Fruit fly (Drosophila melanogaster) whole organism, embryonic: ENCODE measurements around the gene hgo.

ENCODE experiments used
- Atf6 ChIP-seq: fragments of 200-800 bp; sonication (Bioruptor generic); IDR thresholded peaks from 2 replicates; pipeline ENCODE4 v1.3.6; 2022; ENCODE audit warnings: missing biosample characterization, missing genetic modification characterization
- B-H2 ChIP-seq: fragments of 200-800 bp; sonication (Bioruptor generic); optimal IDR thresholded peaks from 2 replicates; lab custom pipeline; 2018; ENCODE audit warnings: missing biosample characterization, mild to moderate bottlenecking, missing genetic modification characterization
- Bdp1 ChIP-seq: fragments of 200-800 bp; sonication (Bioruptor generic); optimal IDR thresholded peaks from 3 replicates; lab custom pipeline; 2016; ENCODE audit warnings: missing biosample characterization, missing genetic modification characterization
- CG10543 ChIP-seq: fragments of 200-800 bp; sonication (Bioruptor generic); optimal IDR thresholded peaks from 3 replicates; lab custom pipeline; 2017; ENCODE audit warnings: missing biosample characterization, mild to moderate bottlenecking, missing genetic modification characterization, moderate library complexity
- CG11247 ChIP-seq: fragments of 200-800 bp; sonication (Bioruptor generic); IDR thresholded peaks from 2 replicates; pipeline ENCODE4 v1.3.6; 2022; ENCODE audit warnings: missing biosample characterization, missing genetic modification characterization
- CG14965 ChIP-seq: fragments of 200-800 bp; sonication (Bioruptor generic); optimal IDR thresholded peaks from 2 replicates; lab custom pipeline; 2016; ENCODE audit warnings: missing biosample characterization, missing genetic modification characterization, borderline replicate concordance
- CG1603 ChIP-seq: fragments of 200-800 bp; sonication (Bioruptor generic); optimal IDR thresholded peaks from 2 replicates; lab custom pipeline; 2019; ENCODE audit warnings: missing biosample characterization, mild to moderate bottlenecking, missing genetic modification characterization, moderate library complexity
- CG1647 ChIP-seq: fragments of 200-800 bp; sonication (Bioruptor generic); optimal IDR thresholded peaks from 3 replicates; lab custom pipeline; 2016; ENCODE audit warnings: missing biosample characterization, missing genetic modification characterization
- CG17359 ChIP-seq: fragments of 200-800 bp; sonication (Bioruptor generic); optimal IDR thresholded peaks from 3 replicates; lab custom pipeline; 2018; ENCODE audit warnings: missing biosample characterization, mild to moderate bottlenecking, missing genetic modification characterization, moderate library complexity
- CG17912 ChIP-seq: fragments of 200-800 bp; sonication (Bioruptor generic); optimal IDR thresholded peaks from 2 replicates; lab custom pipeline; 2018; ENCODE audit warnings: missing biosample characterization, mild to moderate bottlenecking, missing genetic modification characterization
- CG2199 ChIP-seq: fragments of 200-800 bp; sonication (Bioruptor generic); IDR thresholded peaks from 3 replicates; pipeline ENCODE4 v1.3.6; 2022; ENCODE audit warnings: missing biosample characterization, missing genetic modification characterization
- CG34422 ChIP-seq: fragments of 200-800 bp; sonication (Bioruptor generic); IDR thresholded peaks from 3 replicates; pipeline ENCODE4 v1.3.6; 2022; ENCODE audit warnings: missing biosample characterization, missing genetic modification characterization
- CG4282 ChIP-seq: fragments of 200-800 bp; sonication (Bioruptor generic); optimal IDR thresholded peaks from 2 replicates; lab custom pipeline; 2016; ENCODE audit warnings: missing biosample characterization, missing genetic modification characterization
- CG4404 ChIP-seq: fragments of 200-800 bp; sonication (Bioruptor generic); IDR thresholded peaks from 2 replicates; pipeline ENCODE4 v1.3.6; 2022; ENCODE audit warnings: missing biosample characterization, missing genetic modification characterization
- CG4424 ChIP-seq: fragments of 200-800 bp; sonication (Bioruptor generic); optimal IDR thresholded peaks from 3 replicates; lab custom pipeline; 2016; ENCODE audit warnings: missing biosample characterization, missing genetic modification characterization
- CG6272 ChIP-seq: fragments of 200-800 bp; sonication (Bioruptor generic); IDR thresholded peaks from 2 replicates; pipeline ENCODE4 v1.3.6; 2022; ENCODE audit warnings: missing biosample characterization, missing genetic modification characterization
- CG6654 ChIP-seq: fragments of 200-800 bp; sonication (Bioruptor generic); optimal IDR thresholded peaks from 2 replicates; lab custom pipeline; 2017; ENCODE audit warnings: missing biosample characterization, mild to moderate bottlenecking, missing genetic modification characterization
- CG6683 ChIP-seq: fragments of 200-800 bp; sonication (Bioruptor generic); optimal IDR thresholded peaks from 2 replicates; lab custom pipeline; 2017; ENCODE audit warnings: missing biosample characterization, mild to moderate bottlenecking, missing genetic modification characterization, missing genetic modification reagents
- CG7372 ChIP-seq: fragments of 200-800 bp; sonication (Bioruptor generic); IDR thresholded peaks from 2 replicates; pipeline ENCODE4 v1.3.6; 2022; ENCODE audit warnings: missing biosample characterization, missing genetic modification characterization
- CG7928 ChIP-seq: fragments of 200-800 bp; sonication (Bioruptor generic); optimal IDR thresholded peaks from 2 replicates; lab custom pipeline; 2017; ENCODE audit warnings: missing biosample characterization, mild to moderate bottlenecking, missing genetic modification characterization
- CG9609 ChIP-seq: fragments of 200-800 bp; sonication (Bioruptor generic); optimal IDR thresholded peaks from 3 replicates; lab custom pipeline; 2016; ENCODE audit warnings: missing biosample characterization, missing genetic modification characterization
- Dip3 ChIP-seq: fragments of 200-800 bp; sonication (Bioruptor generic); optimal IDR thresholded peaks from 3 replicates; lab custom pipeline; 2016; ENCODE audit warnings: missing biosample characterization, missing genetic modification characterization
- Fer1 ChIP-seq: fragments of 200-800 bp; sonication (Bioruptor generic); optimal IDR thresholded peaks from 2 replicates; lab custom pipeline; 2017; ENCODE audit warnings: missing biosample characterization, mild to moderate bottlenecking, missing genetic modification characterization
- Fer3 ChIP-seq: fragments of 200-800 bp; sonication (Bioruptor generic); optimal IDR thresholded peaks from 2 replicates; lab custom pipeline; 2018; ENCODE audit warnings: missing biosample characterization, mild to moderate bottlenecking, missing genetic modification characterization, moderate library complexity
- HLH4C ChIP-seq: fragments of 200-800 bp; sonication (Bioruptor generic); IDR thresholded peaks from 3 replicates; pipeline ENCODE4 v1.3.6; 2022; ENCODE audit warnings: missing biosample characterization, missing genetic modification characterization; ENCODE audit not compliant: partially characterized antibody
- Hey ChIP-seq: fragments of 200-800 bp; sonication (Bioruptor generic); optimal IDR thresholded peaks from 3 replicates; lab custom pipeline; 2018; ENCODE audit warnings: missing biosample characterization, mild to moderate bottlenecking, missing genetic modification characterization
- Hsf ChIP-seq: fragments of 200-800 bp; sonication (Bioruptor generic); optimal IDR thresholded peaks from 3 replicates; lab custom pipeline; 2016; ENCODE audit warnings: missing biosample characterization, missing genetic modification characterization
- NC2α ChIP-seq: fragments of 200-800 bp; sonication (Bioruptor generic); optimal IDR thresholded peaks from 2 replicates; lab custom pipeline; 2016; ENCODE audit warnings: missing biosample characterization, missing genetic modification characterization
- Sin3A ChIP-seq: fragments of >200 bp; optimal IDR thresholded peaks from 2 replicates; lab custom pipeline; 2018
- Six4 ChIP-seq: fragments of 200-800 bp; sonication (Bioruptor generic); optimal IDR thresholded peaks from 2 replicates; lab custom pipeline; 2016; ENCODE audit warnings: missing biosample characterization, missing genetic modification characterization
- Xbp1 ChIP-seq: fragments of 200-800 bp; sonication (Bioruptor generic); optimal IDR thresholded peaks from 3 replicates; lab custom pipeline; 2016; ENCODE audit warnings: missing biosample characterization, mild to moderate bottlenecking, missing genetic modification characterization
- abd-A ChIP-seq: fragments of 200-800 bp; sonication (Bioruptor generic); optimal IDR thresholded peaks from 3 replicates; lab custom pipeline; 2019; ENCODE audit warnings: missing biosample characterization, mild to moderate bottlenecking, missing genetic modification characterization, moderate library complexity
- bsh ChIP-seq, 2 experiments: fragments of 200-800 bp; sonication (Bioruptor generic); optimal IDR thresholded peaks; 2 replicates each; lab custom pipeline; 2017 to 2018; ENCODE audit warnings: mild to moderate bottlenecking in 2 of 2, missing biosample characterization in 2 of 2, missing genetic modification characterization in 2 of 2, moderate library complexity in 1 of 2
- caup ChIP-seq: fragments of 200-800 bp; sonication (Bioruptor generic); optimal IDR thresholded peaks from 3 replicates; lab custom pipeline; 2017; ENCODE audit warnings: missing biosample characterization, mild to moderate bottlenecking, missing genetic modification characterization, moderate library complexity; ENCODE audit not compliant: severe bottlenecking
- croc ChIP-seq: fragments of 200-800 bp; sonication (Bioruptor generic); conservative IDR thresholded peaks from 3 replicates; pipeline ENCODE4 v1.3.6; 2022; ENCODE audit warnings: missing biosample characterization, missing genetic modification characterization
- da ChIP-seq: fragments of 200-800 bp; sonication (Bioruptor generic); optimal IDR thresholded peaks from 2 replicates; lab custom pipeline; 2016; ENCODE audit warnings: missing biosample characterization, missing genetic modification characterization
- danr ChIP-seq: fragments of 200-800 bp; sonication (Bioruptor generic); IDR thresholded peaks from 2 replicates; pipeline ENCODE4 v1.3.6; 2022; ENCODE audit warnings: missing biosample characterization, missing genetic modification characterization
- en ChIP-seq: fragments of 200-800 bp; sonication (Bioruptor generic); optimal IDR thresholded peaks from 2 replicates; lab custom pipeline; 2016; ENCODE audit warnings: missing biosample characterization, missing genetic modification characterization
- ewg ChIP-seq: fragments of 200-800 bp; sonication (Bioruptor generic); optimal IDR thresholded peaks from 3 replicates; lab custom pipeline; 2017; ENCODE audit warnings: mild to moderate bottlenecking, missing biosample characterization, missing genetic modification reagents, missing genetic modification characterization
- fd3F ChIP-seq: fragments of 200-800 bp; sonication (Bioruptor generic); optimal IDR thresholded peaks from 2 replicates; lab custom pipeline; 2018; ENCODE audit warnings: missing biosample characterization, mild to moderate bottlenecking, missing genetic modification characterization, moderate library complexity
- fru ChIP-seq: fragments of >200 bp; optimal IDR thresholded peaks from 2 replicates; lab custom pipeline; 2017
- gro ChIP-seq: fragments of 200-800 bp; sonication (Bioruptor generic); optimal IDR thresholded peaks from 2 replicates; lab custom pipeline; 2016; ENCODE audit warnings: missing biosample characterization, missing genetic modification characterization
- gsb ChIP-seq: fragments of 200-800 bp; sonication (Bioruptor generic); IDR thresholded peaks from 2 replicates; pipeline ENCODE4 v1.3.6; 2022; ENCODE audit warnings: missing biosample characterization, missing genetic modification characterization
- ind ChIP-seq: fragments of 200-800 bp; sonication (Bioruptor generic); optimal IDR thresholded peaks from 3 replicates; lab custom pipeline; 2016; ENCODE audit warnings: missing biosample characterization, missing genetic modification characterization
- klu ChIP-seq: fragments of 200-800 bp; sonication (Bioruptor generic); IDR thresholded peaks from 2 replicates; pipeline ENCODE4 v1.3.6; 2022; ENCODE audit warnings: missing biosample characterization, missing genetic modification characterization
- luna ChIP-seq: fragments of 200-800 bp; sonication (Bioruptor generic); optimal IDR thresholded peaks from 2 replicates; lab custom pipeline; 2016; ENCODE audit warnings: missing biosample characterization, missing genetic modification characterization
- nom ChIP-seq: fragments of 200-800 bp; sonication (Bioruptor generic); optimal IDR thresholded peaks from 2 replicates; lab custom pipeline; 2017; ENCODE audit warnings: missing biosample characterization, missing genetic modification characterization, mild to moderate bottlenecking, moderate library complexity, missing genetic modification reagents
- psq ChIP-seq: fragments of 200-800 bp; sonication (Bioruptor generic); optimal IDR thresholded peaks from 2 replicates; lab custom pipeline; 2017; ENCODE audit warnings: missing biosample characterization, missing genetic modification characterization
- shn ChIP-seq: fragments of 200-800 bp; sonication (Bioruptor generic); optimal IDR thresholded peaks from 3 replicates; lab custom pipeline; 2016; ENCODE audit warnings: missing biosample characterization, missing genetic modification characterization
- stc ChIP-seq: fragments of 200-800 bp; sonication (Bioruptor generic); IDR thresholded peaks from 2 replicates; pipeline ENCODE4 v1.3.6; 2022; ENCODE audit warnings: missing biosample characterization, missing genetic modification characterization
- vnd ChIP-seq: fragments of 200-800 bp; sonication (Bioruptor generic); IDR thresholded peaks from 3 replicates; pipeline ENCODE4 v1.3.6; 2022; ENCODE audit warnings: missing biosample characterization, missing genetic modification characterization; ENCODE audit not compliant: partially characterized antibody
- zfh2 ChIP-seq: fragments of 200-800 bp; sonication (Bioruptor generic); optimal IDR thresholded peaks from 2 replicates; lab custom pipeline; 2016; ENCODE audit warnings: missing biosample characterization, missing genetic modification characterization

hgo gene

dm6 chr2L:11106562-11106962, 29.6 kb upstream of the hgo start, which contains the start of gene Reps (continued):
- TF ChIP-seq abd-A (tag; lab: Kevin White, UChicago) (no peak), CG4424 (GFP tag; lab: Kevin White, UChicago) (peak; percentile 99), Xbp1 (GFP tag; lab: Kevin White, UChicago) (peak; percentile 99), HLH4C (GFP tag; lab: Robert Waterston, UW) (peak; percentile 74), CG6683 (GFP tag; lab: Kevin White, UChicago) (peak; percentile 95), CG2199 (GFP tag; lab: Robert Waterston, UW) (peak; percentile 99), danr (GFP tag; lab: Robert Waterston, UW) (peak; percentile 98), zfh2 (peak; percentile 98), fru (lab: Kevin White, UChicago) (no peak), croc (GFP tag; lab: Robert Waterston, UW) (peak; percentile 99), vnd (GFP tag; lab: Robert Waterston, UW) (peak; percentile 52; the same call in 2 of the 3 replicates), Dip3 (GFP tag; lab: Kevin White, UChicago) (peak; percentile 98), NC2α (GFP tag; lab: Kevin White, UChicago) (peak; percentile 95), ewg (GFP tag; lab: Kevin White, UChicago) (peak; percentile 97), Hsf (GFP tag; lab: Kevin White, UChicago) (peak; percentile 99), CG14965 (peak; percentile 75), CG1647 (peak; percentile 98), Fer3 (tag; lab: Kevin White, UChicago) (peak; percentile 99), nom (GFP tag; lab: Kevin White, UChicago) (peak; percentile 95), Bdp1 (GFP tag; lab: Kevin White, UChicago) (peak; percentile 93), B-H2 (GFP tag; lab: Kevin White, UChicago) (peak; percentile 96), CG1603 (tag; lab: Kevin White, UChicago) (peak; percentile 98), psq (GFP tag; lab: Kevin White, UChicago) (peak; percentile 95), Sin3A (lab: Kevin White, UChicago) (peak; percentile 96), CG6272 (GFP tag; lab: Robert Waterston, UW) (peak; percentile 99), gro (GFP tag; lab: Kevin White, UChicago) (peak; percentile 97), Fer1 (GFP tag; lab: Kevin White, UChicago) (peak; percentile 98), da (GFP tag; lab: Kevin White, UChicago) (peak; percentile 95), Atf6 (GFP tag; lab: Robert Waterston, UW) (peak; percentile 98), ind (GFP tag; lab: Kevin White, UChicago) (peak; percentile 99), klu (GFP tag; lab: Robert Waterston, UW) (peak; percentile 99), bsh (GFP tag; optimal IDR thresholded peaks at IDR 0.05; lab: Kevin White, UChicago) (peak; percentile 87 to 99), CG17912 (GFP tag; lab: Kevin White, UChicago) (peak; percentile 94), gsb (GFP tag; lab: Robert Waterston, UW) (peak; percentile 97), CG4282 (GFP tag; lab: Kevin White, UChicago) (peak; percentile 92), stc (peak; percentile 99), Six4 (peak; percentile 98), luna (GFP tag; lab: Kevin White, UChicago) (peak; percentile 96), CG6654 (peak; percentile 93), CG9609 (peak; percentile 97), CG4404 (GFP tag; lab: Robert Waterston, UW) (peak; percentile 100), CG7928 (GFP tag; lab: Kevin White, UChicago) (peak; percentile 100), CG34422 (GFP tag; lab: Robert Waterston, UW) (peak; percentile 100), en (GFP tag; lab: Kevin White, UChicago) (peak; percentile 95), caup (GFP tag; lab: Kevin White, UChicago) (peak; percentile 98), CG11247 (GFP tag; lab: Robert Waterston, UW) (peak; percentile 99), shn (GFP tag; lab: Kevin White, UChicago) (peak; percentile 96), CG10543 (GFP tag; lab: Kevin White, UChicago) (peak; percentile 96), CG17359 (peak; percentile 98), CG7372 (peak; percentile 99), Hey (tag; lab: Kevin White, UChicago) (peak; percentile 86), fd3F (peak; percentile 97)
